Worm (Caenorhabditis elegans): ENCODE data around the gene ZC239.14.
"Not testable (repeated sequence)": the region's sequence is repeated elsewhere in the genome, so short reads cannot be mapped to it uniquely, and the experiment has no call there.

DNA sequence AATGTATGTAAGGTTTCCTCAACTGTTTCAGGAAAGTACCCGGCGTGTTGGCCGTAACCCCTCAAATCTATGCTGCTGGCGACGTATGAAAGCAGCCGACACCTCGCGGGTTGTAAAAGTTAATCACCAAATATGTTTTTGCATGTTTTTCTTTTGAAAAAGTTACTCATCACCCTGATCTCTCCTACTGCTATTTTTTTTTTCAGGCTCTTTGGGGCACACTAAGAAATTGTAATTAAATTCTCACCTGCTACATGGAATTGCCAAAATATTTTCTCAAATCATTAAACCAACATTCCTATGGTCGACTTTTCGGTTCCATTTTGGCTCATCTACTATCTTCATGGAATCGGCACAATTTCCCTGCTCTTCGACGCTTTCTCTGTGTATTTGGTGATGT, 37.0 kb downstream of the ZC239.14 start, which contains the start of gene sri-78:
- not testable (repeated sequence) for TF ChIP-seq lsl-1 (GFP tag; optimal IDR thresholded peaks at IDR 0.05); T26A5.8 (tag; optimal IDR thresholded peaks at IDR 0.05); nhr-90 (tag; optimal IDR thresholded peaks at IDR 0.05); ztf-26 (tag; optimal IDR thresholded peaks at IDR 0.05); snpc-4 (GFP tag; optimal IDR thresholded peaks at IDR 0.05); snpc-4 (tag; optimal IDR thresholded peaks at IDR 0.05)
